Worm (Caenorhabditis elegans) whole organism, L1 larva: ENCODE results near the gene C01G5.5.

ENCODE experiments used
- ceh-90 ChIP-seq: sonication (generic microtip); optimal IDR thresholded peaks from 2 replicates; lab custom pipeline; 2016; ENCODE audit warnings: missing genetic modification characterization, missing compliant biosample characterization
- hpl-2 ChIP-seq: fragments of 150-350 bp; optimal IDR thresholded peaks from 2 replicates; lab custom pipeline; 2014; ENCODE audit warnings: missing biosample characterization, missing genetic modification reagents, missing genetic modification characterization
- lin-13 ChIP-seq: fragments of 150-350 bp; optimal IDR thresholded peaks from 2 replicates; lab custom pipeline; 2014; ENCODE audit warnings: missing biosample characterization, missing genetic modification reagents, missing genetic modification characterization
- mdl-1 ChIP-seq, 2 experiments: fragments of 150-350 bp; optimal IDR thresholded peaks; 2 replicates each; lab custom pipeline; 2014 to 2017; ENCODE audit warnings: missing biosample characterization in 2 of 2, missing genetic modification characterization in 2 of 2, inconsistent platforms in 1 of 2
- mep-1 ChIP-seq: fragments of 150-350 bp; optimal IDR thresholded peaks from 2 replicates; lab custom pipeline; 2014; ENCODE audit warnings: missing biosample characterization, missing genetic modification characterization
- nhr-11 ChIP-seq: fragments of 150-350 bp; optimal IDR thresholded peaks from 2 replicates; lab custom pipeline; 2014; ENCODE audit warnings: missing biosample characterization, missing genetic modification characterization
- pag-3 ChIP-seq: sonication (generic microtip); optimal IDR thresholded peaks from 2 replicates; lab custom pipeline; 2017; ENCODE audit warnings: missing genetic modification characterization, mild to moderate bottlenecking, missing compliant biosample characterization, antibody characterized with exemption, borderline replicate concordance; ENCODE audit not compliant: insufficient read depth
- skn-1 ChIP-seq: fragments of 150-350 bp; optimal IDR thresholded peaks from 2 replicates; lab custom pipeline; 2014; ENCODE audit warnings: missing biosample characterization, missing genetic modification characterization

- TF ChIP-seq mdl-1 (tag; optimal IDR thresholded peaks at IDR 0.05; lab: Kevin White, UChicago) (no peak), pag-3 (no peak), ceh-90 (tag; lab: Kevin White, UChicago) (no peak), lin-13 (no peak), mep-1 (tag; lab: Kevin White, UChicago) (no peak), hpl-2 (GFP tag; lab: Kevin White, UChicago) (no peak), nhr-11 (tag; lab: Kevin White, UChicago) (no peak), skn-1 (tag; lab: Kevin White, UChicago) (no peak)
These were observed 5.4 kb downstream of the C01G5.5 start for ce11 chrIV:6529832-6530231.
